Worm (Caenorhabditis elegans) whole organism, L1 larva: Measurements from ENCODE around the gene C45G9.5.

Source experiments
- C04F5.9 ChIP-seq: sonication (generic microtip); optimal IDR thresholded peaks from 2 replicates; lab custom pipeline; 2016; ENCODE audit warnings: missing genetic modification characterization, missing compliant biosample characterization
- C16A3.4 ChIP-seq: fragments of 150-350 bp; optimal IDR thresholded peaks from 2 replicates; lab custom pipeline; 2014; ENCODE audit warnings: missing biosample characterization, missing genetic modification characterization
- C34B4.2 ChIP-seq: sonication (generic microtip); optimal IDR thresholded peaks from 2 replicates; lab custom pipeline; 2017; ENCODE audit warnings: mild to moderate bottlenecking, missing genetic modification characterization, missing compliant biosample characterization
- F16B12.6 ChIP-seq: fragments of 150-350 bp; optimal IDR thresholded peaks from 2 replicates; lab custom pipeline; 2014; ENCODE audit warnings: missing biosample characterization, missing genetic modification characterization
- alr-1 ChIP-seq: fragments of 200-800 bp; sonication (Bioruptor generic); optimal IDR thresholded peaks from 2 replicates; lab custom pipeline; 2018; ENCODE audit warnings: borderline replicate concordance, mild to moderate bottlenecking, missing genetic modification characterization, missing compliant biosample characterization
- aly-2 ChIP-seq: fragments of 150-350 bp; optimal IDR thresholded peaks from 2 replicates; lab custom pipeline; 2014; ENCODE audit warnings: missing biosample characterization, missing genetic modification characterization
- ama-1 ChIP-seq: fragments of 150-350 bp; optimal IDR thresholded peaks from 2 replicates; lab custom pipeline; 2014
- ceh-8 ChIP-seq: fragments of 200-800 bp; sonication (Bioruptor generic); optimal IDR thresholded peaks from 2 replicates; lab custom pipeline; 2018; ENCODE audit warnings: mild to moderate bottlenecking, missing genetic modification characterization, moderate library complexity, missing compliant biosample characterization
- ceh-82 ChIP-seq, 3 experiments: fragments of 150-350 bp in 1 of 3; sonication (generic microtip) in 2 of 3; optimal IDR thresholded peaks; 2 replicates each; lab custom pipeline; 2014 to 2017; ENCODE audit warnings: missing biosample characterization in 3 of 3, missing genetic modification characterization in 3 of 3
- ceh-88 ChIP-seq: fragments of 200-800 bp; sonication (Bioruptor generic); IDR thresholded peaks from 2 replicates; pipeline ENCODE4 v1.3.6; 2022; ENCODE audit warnings: missing genetic modification characterization, missing compliant biosample characterization
- ces-1 ChIP-seq: fragments of 150-350 bp; optimal IDR thresholded peaks from 2 replicates; lab custom pipeline; 2014; ENCODE audit warnings: missing biosample characterization, missing genetic modification reagents, missing genetic modification characterization
- dpl-1 ChIP-seq, 3 experiments: fragments of 150-350 bp in 2 of 3; sonication (generic microtip) in 1 of 3; optimal IDR thresholded peaks; 2 replicates each; lab custom pipeline; 2014 to 2017; ENCODE audit warnings: missing biosample characterization in 3 of 3, missing genetic modification characterization in 3 of 3, missing genetic modification reagents in 3 of 3
- dsc-1 ChIP-seq: sonication (generic microtip); optimal IDR thresholded peaks from 2 replicates; lab custom pipeline; 2016; ENCODE audit warnings: mild to moderate bottlenecking, missing genetic modification characterization, missing compliant biosample characterization
- egl-13 ChIP-seq: sonication (generic microtip); optimal IDR thresholded peaks from 2 replicates; lab custom pipeline; 2016; ENCODE audit warnings: missing genotype, missing genetic modification reagents, missing genetic modification characterization, missing compliant biosample characterization
- egl-27 ChIP-seq, 2 experiments: fragments of 150-350 bp in 1 of 2; sonication (generic microtip); optimal IDR thresholded peaks; 3 replicates each; lab custom pipeline; 2017 to 2018; ENCODE audit warnings: missing biosample characterization in 2 of 2, missing genetic modification characterization in 2 of 2, missing genetic modification reagents in 2 of 2
- elt-2 ChIP-seq: sonication (generic microtip); optimal IDR thresholded peaks from 2 replicates; lab custom pipeline; 2016; ENCODE audit warnings: missing genetic modification characterization, mild to moderate bottlenecking, inconsistent platforms, missing compliant biosample characterization, missing genetic modification reagents
- fkh-10 ChIP-seq: sonication (generic microtip); optimal IDR thresholded peaks from 2 replicates; lab custom pipeline; 2017; ENCODE audit warnings: missing biosample characterization, missing genetic modification reagents, missing genetic modification characterization
- fos-1 ChIP-seq: fragments of 150-350 bp; optimal IDR thresholded peaks from 2 replicates; lab custom pipeline; 2014; ENCODE audit warnings: missing biosample characterization, missing genetic modification characterization
- hlh-17 ChIP-seq: fragments of 200-800 bp; sonication (Bioruptor generic); optimal IDR thresholded peaks from 2 replicates; lab custom pipeline; 2018; ENCODE audit warnings: missing genetic modification characterization, mild to moderate bottlenecking, missing compliant biosample characterization, moderate library complexity, borderline replicate concordance
- hlh-4 ChIP-seq: sonication (generic microtip); optimal IDR thresholded peaks from 2 replicates; lab custom pipeline; 2016; ENCODE audit warnings: mild to moderate bottlenecking, missing genetic modification characterization, missing compliant biosample characterization
- hpl-2 ChIP-seq: fragments of 150-350 bp; optimal IDR thresholded peaks from 2 replicates; lab custom pipeline; 2014; ENCODE audit warnings: missing biosample characterization, missing genetic modification reagents, missing genetic modification characterization
- lin-14 ChIP-seq: fragments of 200-800 bp; sonication (Bioruptor generic); optimal IDR thresholded peaks from 2 replicates; lab custom pipeline; 2018; ENCODE audit warnings: mild to moderate bottlenecking, missing genetic modification characterization, moderate library complexity, missing compliant biosample characterization
- lin-15B ChIP-seq: fragments of 150-350 bp; sonication (generic microtip); optimal IDR thresholded peaks from 3 replicates; lab custom pipeline; 2014; ENCODE audit warnings: missing biosample characterization, missing genetic modification characterization
- lin-35 ChIP-seq, 2 experiments: fragments of 150-350 bp; optimal IDR thresholded peaks; 2 replicates each; lab custom pipeline; 2014; ENCODE audit warnings: missing biosample characterization in 2 of 2, missing genetic modification characterization in 2 of 2, missing genetic modification reagents in 2 of 2
- lin-39 ChIP-seq: fragments of 150-350 bp; optimal IDR thresholded peaks from 2 replicates; lab custom pipeline; 2014; ENCODE audit warnings: missing biosample characterization, missing genetic modification reagents, missing genetic modification characterization
- lir-3 ChIP-seq: sonication (generic microtip); optimal IDR thresholded peaks from 2 replicates; lab custom pipeline; 2016; ENCODE audit warnings: mild to moderate bottlenecking, missing genetic modification characterization, moderate library complexity, missing compliant biosample characterization; ENCODE audit not compliant: poor library complexity
- lsy-2 ChIP-seq, 2 experiments: fragments of 150-350 bp; optimal IDR thresholded peaks; 2 replicates each; lab custom pipeline; 2014; ENCODE audit warnings: missing biosample characterization in 2 of 2, missing genetic modification characterization in 2 of 2
- mab-9 ChIP-seq: fragments of 200-800 bp; sonication (Bioruptor generic); IDR thresholded peaks from 2 replicates; pipeline ENCODE4 v1.3.6; 2022; ENCODE audit warnings: missing genetic modification reagents, missing genetic modification characterization, missing compliant biosample characterization
- mef-2 ChIP-seq: fragments of 150-350 bp; optimal IDR thresholded peaks from 2 replicates; lab custom pipeline; 2014; ENCODE audit warnings: missing biosample characterization, missing genetic modification characterization
- nhr-11 ChIP-seq: fragments of 150-350 bp; optimal IDR thresholded peaks from 2 replicates; lab custom pipeline; 2014; ENCODE audit warnings: missing biosample characterization, missing genetic modification characterization
- nhr-19 ChIP-seq: fragments of 200-800 bp; sonication (Bioruptor generic); conservative IDR thresholded peaks from 2 replicates; pipeline ENCODE4 v1.3.6; 2022; ENCODE audit warnings: missing genetic modification characterization, missing compliant biosample characterization
- nhr-28 ChIP-seq: fragments of 150-350 bp; optimal IDR thresholded peaks from 2 replicates; lab custom pipeline; 2014; ENCODE audit warnings: missing biosample characterization, missing genetic modification characterization
- nhr-47 ChIP-seq: sonication (generic microtip); optimal IDR thresholded peaks from 2 replicates; lab custom pipeline; 2016; ENCODE audit warnings: mild to moderate bottlenecking, missing genetic modification characterization, moderate library complexity, missing compliant biosample characterization
- nhr-71 ChIP-seq: sonication (generic microtip); optimal IDR thresholded peaks from 2 replicates; lab custom pipeline; 2016; ENCODE audit warnings: mild to moderate bottlenecking, missing genetic modification characterization, moderate library complexity, missing compliant biosample characterization
- nhr-76 ChIP-seq: sonication (generic microtip); optimal IDR thresholded peaks from 2 replicates; lab custom pipeline; 2017; ENCODE audit warnings: missing biosample characterization, missing genetic modification characterization
- nhr-77 ChIP-seq: fragments of 150-350 bp; optimal IDR thresholded peaks from 2 replicates; lab custom pipeline; 2014; ENCODE audit warnings: missing biosample characterization, missing genetic modification characterization
- nhr-84 ChIP-seq: sonication (generic microtip); optimal IDR thresholded peaks from 2 replicates; lab custom pipeline; 2017; ENCODE audit warnings: missing biosample characterization, missing genetic modification characterization
- nhr-90 ChIP-seq: sonication (generic microtip); optimal IDR thresholded peaks from 2 replicates; lab custom pipeline; 2016; ENCODE audit warnings: mild to moderate bottlenecking, missing genetic modification characterization, missing compliant biosample characterization; ENCODE audit not compliant: poor library complexity
- pag-3 ChIP-seq: sonication (generic microtip); optimal IDR thresholded peaks from 2 replicates; lab custom pipeline; 2017; ENCODE audit warnings: missing genetic modification characterization, mild to moderate bottlenecking, missing compliant biosample characterization, antibody characterized with exemption, borderline replicate concordance; ENCODE audit not compliant: insufficient read depth
- pqm-1 ChIP-seq: sonication (generic microtip); optimal IDR thresholded peaks from 3 replicates; lab custom pipeline; 2017; ENCODE audit warnings: missing biosample characterization, missing genetic modification characterization
- skn-1 ChIP-seq: fragments of 150-350 bp; optimal IDR thresholded peaks from 2 replicates; lab custom pipeline; 2014; ENCODE audit warnings: missing biosample characterization, missing genetic modification characterization
- snpc-4 ChIP-seq: fragments of 150-350 bp; optimal IDR thresholded peaks from 2 replicates; lab custom pipeline; 2014; ENCODE audit warnings: missing biosample characterization, missing genetic modification characterization
- sox-4 ChIP-seq: sonication (generic microtip); optimal IDR thresholded peaks from 2 replicates; lab custom pipeline; 2016; ENCODE audit warnings: missing genetic modification characterization, missing compliant biosample characterization
- sptf-1 ChIP-seq: fragments of 150-350 bp; optimal IDR thresholded peaks from 2 replicates; lab custom pipeline; 2014; ENCODE audit warnings: missing biosample characterization, missing genetic modification characterization
- tbx-2 ChIP-seq: sonication (generic microtip); optimal IDR thresholded peaks from 2 replicates; lab custom pipeline; 2016; ENCODE audit warnings: missing genetic modification characterization, missing compliant biosample characterization
- unc-130 ChIP-seq: fragments of 150-350 bp; optimal IDR thresholded peaks from 2 replicates; lab custom pipeline; 2017; ENCODE audit warnings: missing biosample characterization, missing genetic modification characterization, inconsistent platforms
- unc-30 ChIP-seq: sonication (generic microtip); optimal IDR thresholded peaks from 2 replicates; lab custom pipeline; 2017; ENCODE audit warnings: missing biosample characterization, missing genetic modification characterization
- unc-86 ChIP-seq: sonication (generic microtip); optimal IDR thresholded peaks from 2 replicates; lab custom pipeline; 2016; ENCODE audit warnings: missing genetic modification characterization, missing compliant biosample characterization
- unc-98 ChIP-seq: fragments of 200-800 bp; sonication (Bioruptor generic); IDR thresholded peaks from 2 replicates; pipeline ENCODE4 v1.3.6; 2022; ENCODE audit warnings: missing genetic modification characterization, missing compliant biosample characterization
- vab-15 ChIP-seq: sonication (generic microtip); optimal IDR thresholded peaks from 2 replicates; lab custom pipeline; 2017; ENCODE audit warnings: missing genotype, mild to moderate bottlenecking, missing genetic modification characterization, missing compliant biosample characterization
- zag-1 ChIP-seq: fragments of 150-350 bp; optimal IDR thresholded peaks from 2 replicates; lab custom pipeline; 2014; ENCODE audit warnings: missing biosample characterization, missing genetic modification characterization

The C45G9.5 gene

ce11 chrIII:5080700-5081572 lies 33.0 kb downstream of the C45G9.5 start (continued):
- TF ChIP-seq fos-1 (tag; lab: Kevin White, UChicago) (peak; percentile 64), ces-1 (GFP tag; lab: Kevin White, UChicago) (no peak), sptf-1 (tag; lab: Kevin White, UChicago) (no peak), mab-9 (GFP tag; lab: Robert Waterston, UW) (peak; percentile 78), ceh-82 (tag; optimal IDR thresholded peaks at IDR 0.05; lab: Kevin White, UChicago) (peak; percentile 3 to 90 (median 89)), nhr-11 (no peak), C16A3.4 (tag; lab: Kevin White, UChicago) (peak; percentile 51), lsy-2 (tag; optimal IDR thresholded peaks at IDR 0.05; lab: Kevin White, UChicago) (peak; percentile 50 to 74), nhr-77 (peak; percentile 53), nhr-76 (no peak), mef-2 (tag; lab: Kevin White, UChicago) (no peak), zag-1 (tag; lab: Kevin White, UChicago) (no peak), nhr-28 (tag; lab: Kevin White, UChicago) (no peak), lir-3 (tag; lab: Kevin White, UChicago) (peak; percentile 72), dpl-1 (GFP tag; optimal IDR thresholded peaks at IDR 0.05; lab: Kevin White, UChicago) (peak; percentile 43 to 67 (median 49)), lin-39 (tag; lab: Kevin White, UChicago) (peak; percentile 68), C04F5.9 (tag; lab: Kevin White, UChicago) (peak; percentile 58), egl-13 (tag; lab: Kevin White, UChicago) (peak; percentile 88), lin-15B (tag; lab: Kevin White, UChicago) (peak; percentile 37), hpl-2 (no peak), egl-27 (tag; optimal IDR thresholded peaks at IDR 0.05; lab: Kevin White, UChicago) (no peak), F16B12.6 (tag; lab: Kevin White, UChicago) (peak; percentile 21), snpc-4 (tag; lab: Kevin White, UChicago) (peak; percentile 99), unc-30 (no peak), unc-130 (tag; lab: Kevin White, UChicago) (peak; percentile 26), hlh-17 (GFP tag; lab: Kevin White, UChicago) (no peak), hlh-4 (peak; percentile 10), nhr-71 (peak; percentile 94), sox-4 (tag; lab: Kevin White, UChicago) (peak; percentile 80), fkh-10 (GFP tag; lab: Kevin White, UChicago) (peak; percentile 58), ceh-8 (GFP tag; lab: Kevin White, UChicago) (peak; percentile 82), dsc-1 (tag; lab: Kevin White, UChicago) (peak; percentile 87), alr-1 (tag; lab: Kevin White, UChicago) (no peak), unc-98 (GFP tag; lab: Robert Waterston, UW) (no peak), elt-2 (tag; lab: Kevin White, UChicago) (peak; percentile 77), pag-3 (tag; lab: Kevin White, UChicago) (no peak), C34B4.2 (peak; percentile 15), nhr-47 (tag; lab: Kevin White, UChicago) (peak; percentile 95), tbx-2 (peak; percentile 89), nhr-90 (peak; percentile 92), lin-14 (GFP tag; lab: Kevin White, UChicago) (peak; percentile 87), lin-35 (GFP tag; optimal IDR thresholded peaks at IDR 0.05; lab: Kevin White, UChicago) (peak; percentile 65 to 76), ceh-88 (GFP tag; lab: Robert Waterston, UW) (peak; percentile 82), skn-1 (tag; lab: Kevin White, UChicago) (peak; percentile 44), pqm-1 (tag; lab: Kevin White, UChicago) (no peak), ama-1 (lab: Kevin White, UChicago) (peak; percentile 77), nhr-84 (tag; lab: Kevin White, UChicago) (no peak), aly-2 (tag; lab: Kevin White, UChicago) (peak; percentile 49), nhr-19 (GFP tag; lab: Robert Waterston, UW) (peak; percentile 93), unc-86 (peak; percentile 89), vab-15 (no peak)
